Fruit fly (Drosophila melanogaster): ENCODE results near the gene Toll-6.

dm6 chr3L:15352483-15352882 lies 16.0 kb downstream of the Toll-6 start:
- no peak for TF ChIP-seq CG8478 (optimal IDR thresholded peaks at IDR 0.05)
- TF ChIP-seq CTCF (optimal IDR thresholded peaks at IDR 0.05) = no peak
